Worm (Caenorhabditis elegans): ENCODE results near the gene rif-1.2.

DNA sequence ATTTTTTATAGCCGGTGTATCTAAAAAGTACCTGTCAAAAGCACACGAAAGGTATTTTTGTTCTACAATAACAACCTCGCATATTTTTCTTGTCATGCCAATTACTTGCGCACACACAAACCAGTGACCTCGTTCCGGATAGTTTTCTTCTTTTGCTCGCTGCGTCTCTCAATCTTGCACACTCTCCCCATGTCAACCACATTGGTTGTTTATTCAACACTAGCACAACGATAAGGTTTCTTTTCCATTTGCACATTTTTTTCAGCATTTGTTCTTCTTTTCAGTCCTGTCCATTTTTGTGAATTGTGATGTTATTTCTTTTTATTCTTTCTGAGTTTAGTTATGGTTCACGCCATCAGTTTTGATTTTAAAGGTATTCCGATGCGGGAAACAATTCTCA lies 21.0 kb downstream of the rif-1.2 start, which contains the start of gene F42F12.3:
- TF ChIP-seq unc-39 (tag; optimal IDR thresholded peaks at IDR 0.05) = no peak
- no peak for TF ChIP-seq lin-13 (GFP tag; optimal IDR thresholded peaks at IDR 0.05)
- TF ChIP-seq elt-3 (tag; optimal IDR thresholded peaks at IDR 0.05) = no peak
- no peak for TF ChIP-seq unc-62 (GFP tag; optimal IDR thresholded peaks at IDR 0.05)
- TF ChIP-seq ceh-82 (tag; optimal IDR thresholded peaks at IDR 0.05) = no peak
